Fruit fly (Drosophila melanogaster) whole organism, pupa: ENCODE data around the gene TwdlZ.

Experiments
- CG13204 ChIP-seq: fragments of 200-800 bp; sonication (Bioruptor generic); optimal IDR thresholded peaks from 2 replicates; lab custom pipeline; 2018; ENCODE audit warnings: missing biosample characterization, mild to moderate bottlenecking, missing genetic modification characterization, moderate library complexity
- CG14655 ChIP-seq: fragments of 200-800 bp; sonication (Bioruptor generic); optimal IDR thresholded peaks from 3 replicates; lab custom pipeline; 2017; ENCODE audit warnings: mild to moderate bottlenecking, missing biosample characterization, missing genetic modification reagents, missing genetic modification characterization
- CG15710 ChIP-seq: fragments of 200-800 bp; sonication (Bioruptor generic); optimal IDR thresholded peaks from 2 replicates; lab custom pipeline; 2018; ENCODE audit warnings: missing biosample characterization, mild to moderate bottlenecking, missing genetic modification characterization, moderate library complexity
- CG32121 ChIP-seq: fragments of 200-800 bp; sonication (Bioruptor generic); IDR thresholded peaks from 2 replicates; pipeline ENCODE4 v1.3.6; 2022; ENCODE audit warnings: missing biosample characterization, missing genetic modification characterization
- CG8301 ChIP-seq: fragments of 200-800 bp; sonication (Bioruptor generic); optimal IDR thresholded peaks from 2 replicates; lab custom pipeline; 2018; ENCODE audit warnings: missing biosample characterization, mild to moderate bottlenecking, missing genetic modification characterization
- CG9948 ChIP-seq: fragments of 200-800 bp; sonication (Bioruptor generic); optimal IDR thresholded peaks from 2 replicates; lab custom pipeline; 2018; ENCODE audit warnings: missing biosample characterization, mild to moderate bottlenecking, missing genetic modification characterization, moderate library complexity
- EcR ChIP-seq: fragments of 200-800 bp; sonication (Bioruptor generic); optimal IDR thresholded peaks from 3 replicates; lab custom pipeline; 2019; ENCODE audit warnings: missing biosample characterization, missing genetic modification characterization, mild to moderate bottlenecking, moderate library complexity, missing genetic modification reagents

DNA sequence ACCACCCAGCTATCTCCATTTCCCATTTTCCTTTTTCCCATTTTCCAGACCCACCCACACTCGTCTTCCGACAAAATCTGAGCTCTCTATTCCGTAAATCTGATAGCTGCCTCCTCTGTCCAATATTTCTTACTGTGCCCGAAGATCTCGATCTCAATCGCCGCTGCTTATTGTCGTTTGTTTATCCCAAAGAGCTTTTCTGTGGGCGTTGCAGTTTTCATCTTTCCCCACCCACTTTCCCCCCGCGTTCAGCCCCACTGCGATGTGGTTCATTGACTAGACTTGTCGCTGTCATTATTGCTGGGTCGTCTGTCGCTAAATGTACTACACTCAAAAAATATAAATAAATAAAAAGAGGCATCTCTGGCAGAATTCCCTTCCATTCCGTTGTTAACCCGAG, 48.6 kb upstream of the TwdlZ start:
- no peak for TF ChIP-seq CG32121 (GFP tag; lab: Robert Waterston, UW)
- TF ChIP-seq CG13204 (GFP tag; lab: Kevin White, UChicago), result no peak
- no peak for TF ChIP-seq CG15710
- TF ChIP-seq CG9948 (tag; lab: Kevin White, UChicago), result no peak
- TF ChIP-seq CG14655 (GFP tag; lab: Kevin White, UChicago), result no peak
- no peak for TF ChIP-seq CG8301 (tag; lab: Kevin White, UChicago)
- TF ChIP-seq EcR, result no peak
